Worm (Caenorhabditis elegans) whole organism, early embryonic: ENCODE measurements around the gene lab-2.

Source experiments
- B0310.2 ChIP-seq: sonication (generic microtip); optimal IDR thresholded peaks from 2 replicates; lab custom pipeline; 2016; ENCODE audit warnings: mild to moderate bottlenecking, missing genetic modification characterization, missing compliant biosample characterization
- F13C5.2 ChIP-seq: sonication (generic microtip); optimal IDR thresholded peaks from 2 replicates; lab custom pipeline; 2017; ENCODE audit warnings: mild to moderate bottlenecking, missing genetic modification characterization, inconsistent platforms, missing compliant biosample characterization
- aly-1 ChIP-seq: sonication (generic microtip); optimal IDR thresholded peaks from 2 replicates; lab custom pipeline; 2016; ENCODE audit warnings: missing genetic modification characterization, missing compliant biosample characterization
- ama-1 ChIP-seq: fragments of 150-350 bp; optimal IDR thresholded peaks from 2 replicates; lab custom pipeline; 2014
- ceh-13 ChIP-seq: fragments of 200-800 bp; sonication (Bioruptor generic); optimal IDR thresholded peaks from 2 replicates; lab custom pipeline; 2018; ENCODE audit warnings: mild to moderate bottlenecking, missing genetic modification characterization, missing compliant biosample characterization
- ceh-36 ChIP-seq: sonication (generic microtip); optimal IDR thresholded peaks from 2 replicates; lab custom pipeline; 2016; ENCODE audit warnings: missing genetic modification characterization, inconsistent platforms, missing compliant biosample characterization
- ets-7 ChIP-seq: sonication (generic microtip); optimal IDR thresholded peaks from 2 replicates; lab custom pipeline; 2016; ENCODE audit warnings: missing genotype, missing genetic modification characterization, missing compliant biosample characterization
- flt-1 ChIP-seq: fragments of 200-800 bp; sonication (Bioruptor generic); IDR thresholded peaks from 2 replicates; pipeline ENCODE4 v1.3.6; 2022; ENCODE audit warnings: missing genetic modification characterization, missing compliant biosample characterization
- hmbx-1 ChIP-seq: sonication (generic microtip); optimal IDR thresholded peaks from 2 replicates; lab custom pipeline; 2016; ENCODE audit warnings: mild to moderate bottlenecking, missing genetic modification characterization, missing compliant biosample characterization
- hmg-4 ChIP-seq: fragments of 200-800 bp; sonication (Bioruptor generic); optimal IDR thresholded peaks from 2 replicates; lab custom pipeline; 2018; ENCODE audit warnings: mild to moderate bottlenecking, missing genetic modification characterization, missing compliant biosample characterization
- hnd-1 ChIP-seq: sonication (generic microtip); optimal IDR thresholded peaks from 2 replicates; lab custom pipeline; 2016; ENCODE audit warnings: missing genetic modification characterization, missing compliant biosample characterization
- pes-1 ChIP-seq: fragments of 200-800 bp; sonication (Bioruptor generic); IDR thresholded peaks from 2 replicates; pipeline ENCODE4 v1.3.6; 2022; ENCODE audit warnings: missing genetic modification reagents, missing genetic modification characterization, missing compliant biosample characterization
- scrt-1 ChIP-seq: fragments of 200-800 bp; sonication (Bioruptor generic); IDR thresholded peaks from 2 replicates; pipeline ENCODE4 v1.3.6; 2022; ENCODE audit warnings: missing genetic modification characterization, missing compliant biosample characterization
- sea-1 ChIP-seq: fragments of 200-800 bp; sonication (Bioruptor generic); conservative IDR thresholded peaks from 2 replicates; pipeline ENCODE4 v1.3.6; 2022; ENCODE audit warnings: missing genetic modification characterization, missing compliant biosample characterization
- tbx-11 ChIP-seq: fragments of 200-800 bp; sonication (Bioruptor generic); IDR thresholded peaks from 2 replicates; pipeline ENCODE4 v1.3.6; 2022; ENCODE audit warnings: missing genetic modification characterization, missing compliant biosample characterization
- tbx-37 ChIP-seq: fragments of 200-800 bp; sonication (Bioruptor generic); conservative IDR thresholded peaks from 2 replicates; pipeline ENCODE4 v1.3.6; 2022; ENCODE audit warnings: missing genetic modification reagents, missing genetic modification characterization, missing compliant biosample characterization
- tra-4 ChIP-seq: sonication (generic microtip); optimal IDR thresholded peaks from 2 replicates; lab custom pipeline; 2017; ENCODE audit warnings: missing genetic modification characterization, missing compliant biosample characterization

The lab-2 gene

DNA sequence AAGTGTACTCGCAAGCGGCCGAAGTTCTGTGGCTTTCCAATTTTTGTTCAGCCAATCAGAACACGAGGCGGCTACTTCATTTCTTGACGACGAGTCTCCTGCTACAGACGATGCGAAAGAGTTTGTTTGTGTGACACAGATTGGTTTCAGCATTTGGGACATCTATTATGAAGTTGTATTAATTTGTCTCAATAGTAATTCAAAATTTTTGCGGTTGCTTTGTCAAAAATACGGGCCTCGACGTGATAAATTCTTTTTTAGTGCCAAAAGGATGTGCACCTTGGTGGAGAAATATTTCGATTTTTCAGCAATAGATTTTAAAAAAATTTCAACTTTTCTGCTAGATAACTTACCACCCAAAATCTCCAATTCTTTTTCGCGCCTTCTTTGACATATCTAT is 41.2 kb upstream of the lab-2 start:
- TF ChIP-seq scrt-1 (GFP tag; lab: Robert Waterston, UW) (no peak), hmbx-1 (no peak), hnd-1 (tag; lab: Kevin White, UChicago) (no peak), aly-1 (tag; lab: Kevin White, UChicago) (no peak), flt-1 (GFP tag; lab: Robert Waterston, UW) (no peak), sea-1 (GFP tag; lab: Robert Waterston, UW) (no peak), hmg-4 (no peak), F13C5.2 (tag; lab: Kevin White, UChicago) (no peak), ceh-36 (tag; lab: Kevin White, UChicago) (no peak), B0310.2 (no peak), ceh-13 (GFP tag; lab: Kevin White, UChicago) (no peak), tbx-37 (GFP tag; lab: Robert Waterston, UW) (no peak), pes-1 (GFP tag; lab: Robert Waterston, UW) (no peak), ama-1 (lab: Kevin White, UChicago) (no peak), tbx-11 (GFP tag; lab: Robert Waterston, UW) (no peak)

DNA sequence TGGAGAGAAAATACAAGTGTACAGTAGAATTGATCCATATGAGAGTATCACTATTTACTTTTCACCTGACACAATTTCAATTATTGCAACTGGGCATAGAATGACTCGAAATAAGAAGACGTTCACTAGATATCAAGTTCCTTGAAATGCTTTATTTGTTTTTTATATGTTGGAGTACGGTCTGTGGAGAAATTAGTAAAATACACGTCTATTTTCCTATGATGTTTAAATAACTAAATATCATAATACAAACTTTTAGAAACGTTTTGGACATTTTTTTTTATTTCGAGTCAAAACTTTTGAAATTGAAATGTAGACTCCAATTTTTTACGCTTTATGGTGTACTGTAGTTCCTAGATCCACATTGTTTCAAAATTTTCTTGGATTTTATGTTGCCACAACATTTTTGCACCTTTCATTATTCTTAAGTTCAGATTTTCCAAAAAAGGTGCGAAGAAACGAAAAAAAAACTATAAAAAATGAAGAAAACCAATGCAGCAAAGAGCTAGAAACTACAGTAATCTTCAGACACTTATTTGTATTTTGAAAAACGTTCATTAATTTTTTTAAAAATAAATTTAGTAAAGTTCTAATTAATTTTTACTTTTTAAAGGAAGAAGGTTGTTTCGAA is 40.1 kb upstream of the lab-2 start:
- TF ChIP-seq scrt-1 (GFP tag; lab: Robert Waterston, UW) (no peak), tbx-11 (GFP tag; lab: Robert Waterston, UW) (0 out of 2 replicates have a peak, but pooled peaks have one; percentile 40), tbx-37 (GFP tag; lab: Robert Waterston, UW) (no peak), tra-4 (tag; lab: Kevin White, UChicago) (no peak)

DNA sequence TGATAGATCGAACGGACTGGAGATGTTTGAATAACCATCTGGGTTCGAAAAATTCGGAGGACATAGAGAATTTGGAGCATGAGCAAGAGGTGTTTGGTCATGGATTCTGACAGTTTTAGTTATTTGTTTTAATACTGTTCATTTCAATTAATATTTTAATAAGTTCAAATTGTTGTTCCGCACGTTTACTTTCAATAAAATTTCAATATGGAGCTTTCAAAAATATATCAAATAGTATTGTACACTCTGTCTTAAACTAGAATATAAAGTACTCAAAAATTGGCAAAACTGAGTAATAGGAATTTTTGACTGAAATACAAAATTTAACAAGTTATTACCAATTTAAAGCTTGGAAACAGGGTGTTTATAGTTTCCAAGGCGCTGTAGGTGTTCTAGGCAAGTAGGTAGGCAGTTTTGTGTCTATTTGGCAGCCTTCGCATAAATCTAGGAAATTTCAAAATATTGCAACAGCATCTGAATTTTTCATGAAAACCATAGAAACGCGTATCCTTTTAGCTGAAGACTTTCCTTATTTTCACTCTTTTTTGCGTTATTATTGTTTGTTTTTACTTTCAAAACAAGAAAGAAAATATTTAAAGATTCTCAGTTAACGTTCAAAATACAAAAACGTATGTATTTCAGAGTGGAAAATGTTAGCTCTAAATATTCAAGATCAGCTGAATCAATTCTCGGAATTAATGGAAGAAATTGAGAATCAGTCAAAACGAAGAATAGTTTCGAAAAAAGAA is 37.8 kb upstream of the lab-2 start, which contains the start of the genes T20B12.5 and T20B12.4:
Gene T20B12.5 (minus strand): TSS at position 101 of the 749 bp plus-strand sequence.
Gene T20B12.4 (plus strand): TSS at position 699 of the 749 bp plus-strand sequence.
- TF ChIP-seq B0310.2 = no peak
- TF ChIP-seq ceh-36 (tag; lab: Kevin White, UChicago) = no peak
- TF ChIP-seq pes-1 (GFP tag; lab: Robert Waterston, UW) = no peak
- no peak for TF ChIP-seq ets-7
- TF ChIP-seq sea-1 (GFP tag; lab: Robert Waterston, UW) = no peak
- no peak for TF ChIP-seq flt-1 (GFP tag; lab: Robert Waterston, UW)
- TF ChIP-seq hmg-4 = no peak
- TF ChIP-seq tra-4 (tag; lab: Kevin White, UChicago) = no peak
- no peak for TF ChIP-seq tbx-11 (GFP tag; lab: Robert Waterston, UW)
- no peak for TF ChIP-seq hmbx-1
- no peak for TF ChIP-seq ceh-13 (GFP tag; lab: Kevin White, UChicago)
- no peak for TF ChIP-seq aly-1 (tag; lab: Kevin White, UChicago)
- no peak for TF ChIP-seq F13C5.2 (tag; lab: Kevin White, UChicago)
- no peak for TF ChIP-seq scrt-1 (GFP tag; lab: Robert Waterston, UW)
- TF ChIP-seq tbx-37 (GFP tag; lab: Robert Waterston, UW) = no peak

DNA sequence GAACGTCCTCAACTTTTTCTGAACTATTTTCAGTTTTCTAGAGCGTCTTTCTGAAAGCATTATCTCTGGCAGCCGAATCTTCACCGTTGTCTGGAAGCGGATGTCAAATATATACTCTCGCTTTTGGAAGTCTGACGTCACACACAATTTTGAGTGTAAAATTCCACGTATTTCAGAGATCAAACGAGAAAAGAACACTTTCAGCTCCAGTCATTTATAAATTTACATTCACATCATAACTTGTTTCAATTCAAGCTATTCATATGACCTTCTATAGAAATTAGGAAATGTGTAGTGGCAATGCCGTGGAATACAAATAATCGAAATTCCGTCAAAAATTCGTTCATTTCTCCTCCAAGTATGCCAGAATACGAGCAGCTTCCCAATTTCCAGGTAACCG is 36.2 kb upstream of the lab-2 start, which contains the start of gene F08F8.11:
Gene F08F8.11 (plus strand): TSS at position 301 of the 400 bp plus-strand sequence.
- TF ChIP-seq scrt-1 (GFP tag; lab: Robert Waterston, UW) (no peak), hnd-1 (tag; lab: Kevin White, UChicago) (no peak), ceh-36 (tag; lab: Kevin White, UChicago) (no peak), ama-1 (lab: Kevin White, UChicago) (no peak), sea-1 (GFP tag; lab: Robert Waterston, UW) (no peak), ceh-13 (GFP tag; lab: Kevin White, UChicago) (no peak), tbx-11 (GFP tag; lab: Robert Waterston, UW) (no peak), pes-1 (GFP tag; lab: Robert Waterston, UW) (no peak), F13C5.2 (tag; lab: Kevin White, UChicago) (no peak), hmg-4 (no peak), aly-1 (tag; lab: Kevin White, UChicago) (no peak), tra-4 (tag; lab: Kevin White, UChicago) (no peak), B0310.2 (no peak), hmbx-1 (no peak), flt-1 (GFP tag; lab: Robert Waterston, UW) (no peak), tbx-37 (GFP tag; lab: Robert Waterston, UW) (no peak), ets-7 (no peak)

ce11 chrIII:7359037-7359548 is 29.7 kb upstream of the lab-2 start, which contains the start of the genes eco-1 and hmgr-1:
Gene eco-1 (minus strand): TSS chrIII:7359095.
Gene hmgr-1 (plus strand): TSS chrIII:7359498.
- TF ChIP-seq B0310.2 = no peak
- no peak for TF ChIP-seq scrt-1 (GFP tag; lab: Robert Waterston, UW)
- no peak for TF ChIP-seq ets-7
- TF ChIP-seq sea-1 (GFP tag; lab: Robert Waterston, UW) = no peak
- TF ChIP-seq hmg-4 = no peak
- TF ChIP-seq tbx-11 (GFP tag; lab: Robert Waterston, UW) = no peak
- TF ChIP-seq tra-4 (tag; lab: Kevin White, UChicago) = no peak
- TF ChIP-seq flt-1 (GFP tag; lab: Robert Waterston, UW) = no peak
- TF ChIP-seq ama-1 (lab: Kevin White, UChicago) = no peak
- TF ChIP-seq ceh-36 (tag; lab: Kevin White, UChicago) = no peak

- TF ChIP-seq tbx-11 (GFP tag; lab: Robert Waterston, UW) (no peak), aly-1 (tag; lab: Kevin White, UChicago) (no peak), scrt-1 (GFP tag; lab: Robert Waterston, UW) (no peak), hnd-1 (tag; lab: Kevin White, UChicago) (no peak)
These were observed 29.2 kb upstream of the lab-2 start for ce11 chrIII:7358627-7359026.
